Fruit fly (Drosophila melanogaster) whole organism, embryonic: ENCODE data around the gene CG7656.
A peak's percentile ranks its signal among the peaks of the same experiment; 100 is the strongest.

Source experiments
- Abd-B ChIP-seq: fragments of 200-800 bp; sonication (Bioruptor generic); optimal IDR thresholded peaks from 2 replicates; lab custom pipeline; 2018; ENCODE audit warnings: missing biosample characterization, mild to moderate bottlenecking, missing genetic modification characterization, moderate library complexity
- Bgb ChIP-seq: fragments of 200-800 bp; sonication (Bioruptor generic); IDR thresholded peaks from 2 replicates; pipeline ENCODE4 v1.3.6; 2022; ENCODE audit warnings: missing biosample characterization, missing genetic modification characterization; ENCODE audit not compliant: partially characterized antibody
- BtbVII ChIP-seq: fragments of 200-800 bp; sonication (Bioruptor generic); optimal IDR thresholded peaks from 3 replicates; lab custom pipeline; 2017; ENCODE audit warnings: missing biosample characterization, mild to moderate bottlenecking, missing genetic modification characterization
- Bteb2 ChIP-seq: fragments of 200-800 bp; sonication (Bioruptor generic); optimal IDR thresholded peaks from 2 replicates; lab custom pipeline; 2016; ENCODE audit warnings: missing biosample characterization, missing genetic modification characterization
- CG10431 ChIP-seq: fragments of 200-800 bp; sonication (Bioruptor generic); optimal IDR thresholded peaks from 3 replicates; lab custom pipeline; 2018; ENCODE audit warnings: missing biosample characterization, mild to moderate bottlenecking, missing genetic modification characterization
- CG10979 ChIP-seq: fragments of 200-800 bp; sonication (Bioruptor generic); optimal IDR thresholded peaks from 2 replicates; lab custom pipeline; 2018; ENCODE audit warnings: missing biosample characterization, mild to moderate bottlenecking, missing genetic modification characterization, moderate library complexity
- CG12236 ChIP-seq: fragments of 200-800 bp; sonication (Bioruptor generic); optimal IDR thresholded peaks from 2 replicates; lab custom pipeline; 2016; ENCODE audit warnings: missing biosample characterization, missing genetic modification characterization
- CG13624 ChIP-seq: fragments of 200-800 bp; sonication (Bioruptor generic); optimal IDR thresholded peaks from 2 replicates; lab custom pipeline; 2016; ENCODE audit warnings: missing biosample characterization, missing genetic modification characterization
- CG15011 ChIP-seq: fragments of 200-800 bp; sonication (Bioruptor generic); optimal IDR thresholded peaks from 3 replicates; lab custom pipeline; 2018; ENCODE audit warnings: missing biosample characterization, mild to moderate bottlenecking, missing genetic modification characterization
- CG15601 ChIP-seq: fragments of 200-800 bp; sonication (Bioruptor generic); optimal IDR thresholded peaks from 3 replicates; lab custom pipeline; 2019; ENCODE audit warnings: missing biosample characterization, mild to moderate bottlenecking, missing genetic modification characterization, moderate library complexity
- CG18476 ChIP-seq: fragments of 200-800 bp; sonication (Bioruptor generic); optimal IDR thresholded peaks from 2 replicates; lab custom pipeline; 2016; ENCODE audit warnings: missing biosample characterization, mild to moderate bottlenecking, missing genetic modification characterization
- CG2129 ChIP-seq: fragments of 200-800 bp; sonication (Bioruptor generic); IDR thresholded peaks from 2 replicates; pipeline ENCODE4 v1.3.6; 2022; ENCODE audit warnings: missing biosample characterization, missing genetic modification characterization; ENCODE audit not compliant: partially characterized antibody
- CG2889 ChIP-seq: fragments of 200-800 bp; sonication (Bioruptor generic); IDR thresholded peaks from 3 replicates; pipeline ENCODE4 v1.3.6; 2022; ENCODE audit warnings: missing biosample characterization, missing genetic modification characterization
- CG31441 ChIP-seq: fragments of 200-800 bp; sonication (Bioruptor generic); IDR thresholded peaks from 2 replicates; pipeline ENCODE4 v1.3.6; 2022; ENCODE audit warnings: missing biosample characterization, missing genetic modification characterization
- CG3163 ChIP-seq: fragments of 200-800 bp; sonication (Bioruptor generic); optimal IDR thresholded peaks from 3 replicates; lab custom pipeline; 2016; ENCODE audit warnings: missing biosample characterization, missing genetic modification characterization
- CG3407 ChIP-seq: fragments of 200-800 bp; sonication (Bioruptor generic); optimal IDR thresholded peaks from 2 replicates; lab custom pipeline; 2018; ENCODE audit warnings: missing biosample characterization, mild to moderate bottlenecking, missing genetic modification characterization
- CG7271 ChIP-seq: fragments of 200-800 bp; sonication (Bioruptor generic); optimal IDR thresholded peaks from 2 replicates; lab custom pipeline; 2018; ENCODE audit warnings: missing biosample characterization, mild to moderate bottlenecking, missing genetic modification characterization, moderate library complexity
- CG8281 ChIP-seq: fragments of 200-800 bp; sonication (Bioruptor generic); optimal IDR thresholded peaks from 2 replicates; lab custom pipeline; 2018; ENCODE audit warnings: missing biosample characterization, mild to moderate bottlenecking, missing genetic modification characterization, moderate library complexity
- Chrac-16 ChIP-seq: fragments of 200-800 bp; sonication (Bioruptor generic); optimal IDR thresholded peaks from 3 replicates; lab custom pipeline; 2016; ENCODE audit warnings: missing biosample characterization, missing genetic modification characterization
- Dad ChIP-seq: fragments of 200-800 bp; sonication (Bioruptor generic); optimal IDR thresholded peaks from 3 replicates; lab custom pipeline; 2016; ENCODE audit warnings: missing biosample characterization, missing genetic modification characterization
- Dip3 ChIP-seq: fragments of 200-800 bp; sonication (Bioruptor generic); optimal IDR thresholded peaks from 3 replicates; lab custom pipeline; 2016; ENCODE audit warnings: missing biosample characterization, missing genetic modification characterization
- HLH54F ChIP-seq: fragments of 200-800 bp; sonication (Bioruptor generic); optimal IDR thresholded peaks from 3 replicates; lab custom pipeline; 2016; ENCODE audit warnings: missing biosample characterization, missing genetic modification characterization
- Hand ChIP-seq: fragments of 200-800 bp; sonication (Bioruptor generic); optimal IDR thresholded peaks from 2 replicates; lab custom pipeline; 2017; ENCODE audit warnings: mild to moderate bottlenecking, missing biosample characterization, missing genetic modification reagents, missing genetic modification characterization
- HmgD ChIP-seq: fragments of 200-800 bp; sonication (Bioruptor generic); optimal IDR thresholded peaks from 3 replicates; lab custom pipeline; 2016; ENCODE audit warnings: missing biosample characterization, missing genetic modification characterization
- Hr51 ChIP-seq, 2 experiments: fragments of 200-800 bp; sonication (Bioruptor generic); optimal IDR thresholded peaks; 2 replicates in 1 of 2; 3 replicates in 1 of 2; lab custom pipeline; 2016 to 2018; ENCODE audit warnings: missing biosample characterization in 2 of 2, missing genetic modification characterization in 2 of 2, mild to moderate bottlenecking in 1 of 2, moderate library complexity in 1 of 2
- Jarid2 ChIP-seq: fragments of 200-800 bp; sonication (Bioruptor generic); optimal IDR thresholded peaks from 3 replicates; lab custom pipeline; 2017; ENCODE audit warnings: mild to moderate bottlenecking, missing biosample characterization, missing genetic modification reagents, missing genetic modification characterization
- Lpt ChIP-seq: fragments of >200 bp; optimal IDR thresholded peaks from 2 replicates; lab custom pipeline; 2018; ENCODE audit warnings: missing biosample characterization, missing genetic modification characterization
- Myb ChIP-seq: fragments of 200-800 bp; sonication (Bioruptor generic); optimal IDR thresholded peaks from 2 replicates; lab custom pipeline; 2016; ENCODE audit warnings: missing biosample characterization, missing genetic modification characterization
- Six4 ChIP-seq: fragments of 200-800 bp; sonication (Bioruptor generic); optimal IDR thresholded peaks from 2 replicates; lab custom pipeline; 2016; ENCODE audit warnings: missing biosample characterization, missing genetic modification characterization
- Usf ChIP-seq: fragments of 200-800 bp; sonication (Bioruptor generic); optimal IDR thresholded peaks from 2 replicates; lab custom pipeline; 2017; ENCODE audit warnings: missing genotype, missing biosample characterization, missing genetic modification characterization
- ac ChIP-seq: fragments of 200-800 bp; sonication (Bioruptor generic); optimal IDR thresholded peaks from 3 replicates; lab custom pipeline; 2017; ENCODE audit warnings: missing biosample characterization, mild to moderate bottlenecking, missing genetic modification characterization
- amos ChIP-seq: fragments of 200-800 bp; sonication (Bioruptor generic); IDR thresholded peaks from 2 replicates; pipeline ENCODE4 v1.3.6; 2022; ENCODE audit warnings: missing biosample characterization, missing genetic modification characterization; ENCODE audit not compliant: partially characterized antibody
- dmrt11E ChIP-seq: fragments of 200-800 bp; sonication (Bioruptor generic); optimal IDR thresholded peaks from 3 replicates; lab custom pipeline; 2018; ENCODE audit warnings: missing biosample characterization, mild to moderate bottlenecking, missing genetic modification characterization, moderate library complexity
- emc ChIP-seq: fragments of 200-800 bp; sonication (Bioruptor generic); optimal IDR thresholded peaks from 2 replicates; lab custom pipeline; 2016; ENCODE audit warnings: missing biosample characterization, missing genetic modification characterization
- gsb-n ChIP-seq: fragments of 200-800 bp; sonication (Bioruptor generic); optimal IDR thresholded peaks from 3 replicates; lab custom pipeline; 2018; ENCODE audit warnings: missing biosample characterization, mild to moderate bottlenecking, missing genetic modification characterization
- lmd ChIP-seq: fragments of 200-800 bp; sonication (Bioruptor generic); IDR thresholded peaks from 2 replicates; pipeline ENCODE4 v1.3.6; 2022; ENCODE audit warnings: missing biosample characterization, missing genetic modification characterization
- luna ChIP-seq: fragments of 200-800 bp; sonication (Bioruptor generic); optimal IDR thresholded peaks from 2 replicates; lab custom pipeline; 2016; ENCODE audit warnings: missing biosample characterization, missing genetic modification characterization
- mam ChIP-seq: fragments of 200-800 bp; sonication (Bioruptor generic); optimal IDR thresholded peaks from 3 replicates; lab custom pipeline; 2016; ENCODE audit warnings: missing biosample characterization, missing genetic modification characterization
- nmo ChIP-seq: fragments of 200-800 bp; sonication (Bioruptor generic); optimal IDR thresholded peaks from 2 replicates; lab custom pipeline; 2018; ENCODE audit warnings: missing biosample characterization, mild to moderate bottlenecking, missing genetic modification characterization, moderate library complexity
- odd ChIP-seq: fragments of 200-800 bp; sonication (Bioruptor generic); optimal IDR thresholded peaks from 2 replicates; lab custom pipeline; 2017; ENCODE audit warnings: missing biosample characterization, mild to moderate bottlenecking, missing genetic modification characterization
- onecut ChIP-seq: fragments of 200-800 bp; sonication (Bioruptor generic); IDR thresholded peaks from 2 replicates; pipeline ENCODE4 v1.3.6; 2022; ENCODE audit warnings: missing biosample characterization, missing genetic modification characterization
- prd ChIP-seq, 3 experiments: fragments of >200 bp in 2 of 3; fragments of 200-800 bp in 1 of 3; sonication (Bioruptor generic) in 1 of 3; optimal IDR thresholded peaks in 2 of 3; IDR thresholded peaks in 1 of 3; 2 replicates in 2 of 3; 3 replicates in 1 of 3; pipeline versions ENCODE4 v1.3.6 to Lab custom; 2017 to 2022; ENCODE audit warnings: missing biosample characterization in 1 of 3, missing genetic modification characterization in 1 of 3
- pros ChIP-seq: fragments of 200-800 bp; sonication (Bioruptor generic); optimal IDR thresholded peaks from 3 replicates; lab custom pipeline; 2019; ENCODE audit warnings: missing biosample characterization, mild to moderate bottlenecking, missing genetic modification characterization, moderate library complexity
- pum ChIP-seq: fragments of 200-800 bp; sonication (Bioruptor generic); optimal IDR thresholded peaks from 2 replicates; lab custom pipeline; 2016; ENCODE audit warnings: missing biosample characterization, missing genetic modification characterization
- salm ChIP-seq: fragments of 200-800 bp; sonication (Bioruptor generic); optimal IDR thresholded peaks from 2 replicates; lab custom pipeline; 2018; ENCODE audit warnings: missing biosample characterization, mild to moderate bottlenecking, missing genetic modification characterization
- ssp ChIP-seq: fragments of 200-800 bp; sonication (Bioruptor generic); IDR thresholded peaks from 2 replicates; pipeline ENCODE4 v1.3.6; 2022; ENCODE audit warnings: missing biosample characterization, missing genetic modification characterization
- stc ChIP-seq: fragments of 200-800 bp; sonication (Bioruptor generic); IDR thresholded peaks from 2 replicates; pipeline ENCODE4 v1.3.6; 2022; ENCODE audit warnings: missing biosample characterization, missing genetic modification characterization
- tx ChIP-seq: fragments of 200-800 bp; sonication (Bioruptor generic); optimal IDR thresholded peaks from 2 replicates; lab custom pipeline; 2016; ENCODE audit warnings: missing biosample characterization, missing genetic modification characterization
- wdn ChIP-seq: fragments of 200-800 bp; sonication (Bioruptor generic); IDR thresholded peaks from 2 replicates; pipeline ENCODE4 v1.3.6; 2022; ENCODE audit warnings: missing biosample characterization, missing genetic modification characterization

The CG7656 gene

DNA sequence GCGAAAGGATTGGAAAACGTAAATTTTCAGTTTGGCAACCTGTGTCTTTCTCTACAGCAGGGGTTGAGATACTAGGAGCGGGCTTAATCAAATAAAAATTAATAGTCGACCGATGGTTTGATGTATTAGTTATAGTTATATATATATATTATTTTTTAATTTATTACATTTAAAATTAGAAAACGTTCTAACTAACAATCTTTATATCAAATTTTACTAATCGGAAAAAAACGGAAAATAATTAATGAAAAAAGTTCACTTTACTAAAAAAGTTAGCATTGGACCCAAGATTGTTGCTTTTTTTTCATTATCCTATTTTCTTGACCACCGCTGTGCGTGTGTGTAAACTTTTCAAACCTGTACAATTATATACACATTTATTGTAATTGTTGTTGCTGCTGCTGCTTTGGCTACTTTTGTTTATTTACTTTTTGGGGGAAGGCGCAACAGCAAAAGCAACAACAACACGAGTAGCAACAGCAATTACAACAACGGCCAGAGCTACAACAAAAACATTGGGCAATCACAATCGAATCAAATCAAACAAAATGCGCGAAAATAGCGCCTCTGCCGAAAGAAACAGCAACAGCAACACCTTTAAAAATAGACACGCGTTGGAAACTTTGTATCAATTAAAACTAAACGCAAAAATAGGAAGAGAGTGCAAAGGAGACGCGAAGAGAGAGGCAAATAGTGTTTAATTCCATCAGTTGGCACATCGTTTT lies 4.7 kb upstream of the CG7656 start (continued):
- TF ChIP-seq Jarid2 (GFP tag; lab: Kevin White, UChicago), result peak; percentile 19
- TF ChIP-seq Hand (GFP tag; lab: Kevin White, UChicago), result peak; percentile 41
- no peak for TF ChIP-seq CG18476 (GFP tag; lab: Kevin White, UChicago)
- no peak for TF ChIP-seq CG8281
- TF ChIP-seq CG7271 (tag; lab: Kevin White, UChicago), result peak; percentile 31
- 0 out of 3 replicates have a peak, but pooled peaks have one; percentile 18 for TF ChIP-seq CG2889 (GFP tag; lab: Robert Waterston, UW)
- TF ChIP-seq HmgD, result no peak
- peak; percentile 78 for TF ChIP-seq CG31441 (GFP tag; lab: Robert Waterston, UW)
- TF ChIP-seq ssp (GFP tag; lab: Robert Waterston, UW), result no peak
- TF ChIP-seq CG15601 (tag; lab: Kevin White, UChicago), result peak; percentile 28
- TF ChIP-seq ac, result no peak
- TF ChIP-seq CG13624 (GFP tag; lab: Kevin White, UChicago), result no peak
- TF ChIP-seq Dip3, result no peak
- TF ChIP-seq CG10979, result peak; percentile 59
- peak; percentile 42 for TF ChIP-seq Abd-B (GFP tag; lab: Kevin White, UChicago)
- peak; percentile 28 for TF ChIP-seq dmrt11E (tag; lab: Kevin White, UChicago)
- no peak for TF ChIP-seq CG15011
- TF ChIP-seq mam (GFP tag; lab: Kevin White, UChicago), result no peak
- TF ChIP-seq lmd, result peak; percentile 21; the same call in 1 of the 2 replicates
- TF ChIP-seq onecut (GFP tag; lab: Robert Waterston, UW), result 0 out of 2 replicates have a peak, but pooled peaks have one; percentile 6
- no peak for TF ChIP-seq Dad (GFP tag; lab: Kevin White, UChicago)
- no peak for TF ChIP-seq wdn (GFP tag; lab: Robert Waterston, UW)
- no peak for TF ChIP-seq Myb
- TF ChIP-seq Lpt, result no peak
- peak in 1 of 2 experiments; percentile 85 for TF ChIP-seq Hr51 (GFP tag; optimal IDR thresholded peaks at IDR 0.05; lab: Kevin White, UChicago)
- no peak for TF ChIP-seq Bteb2
- TF ChIP-seq amos (GFP tag; lab: Robert Waterston, UW), result no peak
- no peak for TF ChIP-seq luna (GFP tag; lab: Kevin White, UChicago)
- peak; percentile 42 for TF ChIP-seq salm (tag; lab: Kevin White, UChicago)
- TF ChIP-seq CG2129 (GFP tag; lab: Robert Waterston, UW), result no peak
- TF ChIP-seq BtbVII, result peak; percentile 54
- no peak for TF ChIP-seq Usf (GFP tag; lab: Kevin White, UChicago)
- peak; percentile 18 for TF ChIP-seq CG3407 (GFP tag; lab: Kevin White, UChicago)
- no peak for TF ChIP-seq tx (GFP tag; lab: Kevin White, UChicago)
- TF ChIP-seq CG10431 (GFP tag; lab: Kevin White, UChicago), result no peak
- no peak for TF ChIP-seq pum (GFP tag; lab: Kevin White, UChicago)
- no peak for TF ChIP-seq Six4 (GFP tag; lab: Kevin White, UChicago)
- TF ChIP-seq emc (GFP tag; lab: Kevin White, UChicago), result no peak
- TF ChIP-seq prd (optimal IDR thresholded peaks at IDR 0.05; lab: Kevin White, UChicago), result no peak
- peak; percentile 46; the same call in 2 of the 3 replicates for TF ChIP-seq prd (GFP tag; IDR thresholded peaks at IDR 0.05; lab: Robert Waterston, UW)
- no peak; the same call in 1 of the 2 replicates for TF ChIP-seq stc (GFP tag; lab: Robert Waterston, UW)
- no peak for TF ChIP-seq CG12236 (GFP tag; lab: Kevin White, UChicago)
- peak; percentile 6 for TF ChIP-seq Chrac-16 (GFP tag; lab: Kevin White, UChicago)
- peak; percentile 13 for TF ChIP-seq HLH54F
- TF ChIP-seq Bgb (GFP tag; lab: Robert Waterston, UW), result no peak
- no peak for TF ChIP-seq CG3163 (GFP tag; lab: Kevin White, UChicago)
- TF ChIP-seq nmo, result peak; percentile 73
- no peak for TF ChIP-seq pros (GFP tag; lab: Kevin White, UChicago)
- TF ChIP-seq gsb-n (tag; lab: Kevin White, UChicago), result peak; percentile 25
- TF ChIP-seq odd, result peak; percentile 62
